Fruit fly (Drosophila melanogaster) whole organism, embryonic: ENCODE results near the gene Jhbp1.

Experiments used
- ATbp ChIP-seq: fragments of 200-800 bp; sonication (Bioruptor generic); optimal IDR thresholded peaks from 2 replicates; lab custom pipeline; 2017; ENCODE audit warnings: missing biosample characterization, mild to moderate bottlenecking, missing genetic modification characterization, missing genetic modification reagents
- BEAF-32 ChIP-seq: fragments of 200-800 bp; sonication (Bioruptor generic); optimal IDR thresholded peaks from 3 replicates; lab custom pipeline; 2017; ENCODE audit warnings: missing biosample characterization, missing genetic modification characterization, mild to moderate bottlenecking, moderate library complexity, missing genetic modification reagents
- Blimp-1 ChIP-seq: fragments of 200-800 bp; sonication (Bioruptor generic); optimal IDR thresholded peaks from 3 replicates; lab custom pipeline; 2018; ENCODE audit warnings: missing biosample characterization, missing genetic modification characterization, mild to moderate bottlenecking, moderate library complexity, missing genetic modification reagents
- CG11093 ChIP-seq: fragments of 200-800 bp; sonication (Bioruptor generic); IDR thresholded peaks from 3 replicates; pipeline ENCODE4 v1.3.6; 2022; ENCODE audit warnings: missing biosample characterization, missing genetic modification characterization
- CG11456 ChIP-seq: fragments of 200-800 bp; sonication (Bioruptor generic); IDR thresholded peaks from 3 replicates; pipeline ENCODE4 v1.3.6; 2022; ENCODE audit warnings: missing biosample characterization, missing genetic modification characterization
- CG12219 ChIP-seq: fragments of 200-800 bp; sonication (Bioruptor generic); optimal IDR thresholded peaks from 3 replicates; lab custom pipeline; 2018; ENCODE audit warnings: missing biosample characterization, mild to moderate bottlenecking, missing genetic modification characterization
- CG12659 ChIP-seq: fragments of 200-800 bp; sonication (Bioruptor generic); optimal IDR thresholded peaks from 3 replicates; lab custom pipeline; 2017; ENCODE audit warnings: mild to moderate bottlenecking, missing biosample characterization, missing genetic modification reagents, missing genetic modification characterization
- CG15479 ChIP-seq: fragments of 200-800 bp; sonication (Bioruptor generic); optimal IDR thresholded peaks from 3 replicates; lab custom pipeline; 2019; ENCODE audit warnings: missing biosample characterization, mild to moderate bottlenecking, missing genetic modification characterization, moderate library complexity
- CG15696 ChIP-seq: fragments of 200-800 bp; sonication (Bioruptor generic); optimal IDR thresholded peaks from 2 replicates; lab custom pipeline; 2019; ENCODE audit warnings: missing biosample characterization, mild to moderate bottlenecking, missing genetic modification characterization, moderate library complexity
- CG1603 ChIP-seq: fragments of 200-800 bp; sonication (Bioruptor generic); optimal IDR thresholded peaks from 2 replicates; lab custom pipeline; 2019; ENCODE audit warnings: missing biosample characterization, mild to moderate bottlenecking, missing genetic modification characterization, moderate library complexity
- CG16863 ChIP-seq: fragments of 200-800 bp; sonication (Bioruptor generic); optimal IDR thresholded peaks from 3 replicates; lab custom pipeline; 2016; ENCODE audit warnings: missing biosample characterization, missing genetic modification characterization
- CG17385 ChIP-seq: fragments of 200-800 bp; sonication (Bioruptor generic); optimal IDR thresholded peaks from 3 replicates; lab custom pipeline; 2018; ENCODE audit warnings: missing biosample characterization, mild to moderate bottlenecking, missing genetic modification characterization
- CG17912 ChIP-seq: fragments of 200-800 bp; sonication (Bioruptor generic); optimal IDR thresholded peaks from 2 replicates; lab custom pipeline; 2018; ENCODE audit warnings: missing biosample characterization, mild to moderate bottlenecking, missing genetic modification characterization
- CG18262 ChIP-seq: fragments of 200-800 bp; optimal IDR thresholded peaks from 3 replicates; lab custom pipeline; 2019; ENCODE audit warnings: missing biosample characterization, mild to moderate bottlenecking, missing genetic modification characterization, moderate library complexity
- CG32767 ChIP-seq: fragments of 200-800 bp; sonication (Bioruptor generic); IDR thresholded peaks from 2 replicates; pipeline ENCODE4 v1.3.6; 2022; ENCODE audit warnings: missing biosample characterization, missing genetic modification characterization
- CG5180 ChIP-seq: fragments of 200-800 bp; sonication (Bioruptor generic); optimal IDR thresholded peaks from 3 replicates; lab custom pipeline; 2017; ENCODE audit warnings: missing biosample characterization, missing genetic modification characterization, mild to moderate bottlenecking, moderate library complexity, missing genetic modification reagents
- CG6813 ChIP-seq: fragments of 200-800 bp; sonication (Bioruptor generic); optimal IDR thresholded peaks from 2 replicates; lab custom pipeline; 2017; ENCODE audit warnings: missing biosample characterization, missing genetic modification characterization, mild to moderate bottlenecking, moderate library complexity, missing genetic modification reagents
- CG7271 ChIP-seq: fragments of 200-800 bp; sonication (Bioruptor generic); optimal IDR thresholded peaks from 2 replicates; lab custom pipeline; 2018; ENCODE audit warnings: missing biosample characterization, mild to moderate bottlenecking, missing genetic modification characterization, moderate library complexity
- CG8478 ChIP-seq: fragments of >200 bp; optimal IDR thresholded peaks from 2 replicates; lab custom pipeline; 2018
- D19A ChIP-seq: fragments of 200-800 bp; optimal IDR thresholded peaks from 3 replicates; lab custom pipeline; 2019; ENCODE audit warnings: missing biosample characterization, mild to moderate bottlenecking, missing genetic modification characterization, moderate library complexity
- Dad ChIP-seq: fragments of 200-800 bp; sonication (Bioruptor generic); optimal IDR thresholded peaks from 3 replicates; lab custom pipeline; 2016; ENCODE audit warnings: missing biosample characterization, missing genetic modification characterization
- Drgx ChIP-seq: fragments of 200-800 bp; sonication (Bioruptor generic); IDR thresholded peaks from 2 replicates; pipeline ENCODE4 v1.3.6; 2022; ENCODE audit warnings: missing biosample characterization, missing genetic modification characterization
- Fer1 ChIP-seq: fragments of 200-800 bp; sonication (Bioruptor generic); optimal IDR thresholded peaks from 2 replicates; lab custom pipeline; 2017; ENCODE audit warnings: missing biosample characterization, mild to moderate bottlenecking, missing genetic modification characterization
- HmgZ ChIP-seq: fragments of 200-800 bp; sonication (Bioruptor generic); optimal IDR thresholded peaks from 2 replicates; lab custom pipeline; 2018; ENCODE audit warnings: missing biosample characterization, mild to moderate bottlenecking, missing genetic modification characterization
- Med ChIP-seq: fragments of 200-800 bp; sonication (Bioruptor generic); peaks from one replicate; lab custom pipeline; 2016; ENCODE audit warnings: missing biosample characterization, missing genetic modification characterization, mild to moderate bottlenecking, inconsistent platforms, moderate library complexity
- Mes4 ChIP-seq: fragments of 200-800 bp; sonication (Bioruptor generic); optimal IDR thresholded peaks from 2 replicates; lab custom pipeline; 2016; ENCODE audit warnings: missing biosample characterization, missing genetic modification characterization
- Mrtf ChIP-seq: fragments of 200-800 bp; sonication (Bioruptor generic); IDR thresholded peaks from 3 replicates; pipeline ENCODE4 v1.3.6; 2022; ENCODE audit warnings: missing biosample characterization, missing genetic modification characterization
- Sin3A ChIP-seq: fragments of >200 bp; optimal IDR thresholded peaks from 2 replicates; lab custom pipeline; 2018
- Usf ChIP-seq: fragments of 200-800 bp; sonication (Bioruptor generic); optimal IDR thresholded peaks from 2 replicates; lab custom pipeline; 2017; ENCODE audit warnings: missing genotype, missing biosample characterization, missing genetic modification characterization
- Xrp1 ChIP-seq: fragments of 200-800 bp; sonication (Bioruptor generic); IDR thresholded peaks from 2 replicates; pipeline ENCODE4 v1.3.6; 2022; ENCODE audit warnings: missing biosample characterization, missing genetic modification characterization
- bab2 ChIP-seq: fragments of 200-800 bp; sonication (Bioruptor generic); optimal IDR thresholded peaks from 2 replicates; lab custom pipeline; 2016; ENCODE audit warnings: missing biosample characterization, missing genetic modification characterization
- bsh ChIP-seq, 2 experiments: fragments of 200-800 bp; sonication (Bioruptor generic); optimal IDR thresholded peaks; 2 replicates each; lab custom pipeline; 2017 to 2018; ENCODE audit warnings: mild to moderate bottlenecking in 2 of 2, missing biosample characterization in 2 of 2, missing genetic modification characterization in 2 of 2, moderate library complexity in 1 of 2
- btn ChIP-seq: fragments of 200-800 bp; sonication (Bioruptor generic); optimal IDR thresholded peaks from 2 replicates; lab custom pipeline; 2016; ENCODE audit warnings: missing biosample characterization, missing genetic modification characterization
- cad ChIP-seq: fragments of >200 bp; optimal IDR thresholded peaks from 2 replicates; lab custom pipeline; 2017; ENCODE audit warnings: missing biosample characterization, missing genetic modification characterization
- chn ChIP-seq: fragments of 200-800 bp; sonication (Bioruptor generic); optimal IDR thresholded peaks from 2 replicates; lab custom pipeline; 2016; ENCODE audit warnings: missing biosample characterization, missing genetic modification characterization
- ci ChIP-seq: fragments of 200-800 bp; sonication (Bioruptor generic); IDR thresholded peaks from 3 replicates; pipeline ENCODE4 v1.3.6; 2022; ENCODE audit warnings: missing biosample characterization, missing genetic modification characterization
- gro ChIP-seq: fragments of 200-800 bp; sonication (Bioruptor generic); optimal IDR thresholded peaks from 2 replicates; lab custom pipeline; 2016; ENCODE audit warnings: missing biosample characterization, missing genetic modification characterization
- kay ChIP-seq: fragments of 200-800 bp; sonication (Bioruptor generic); optimal IDR thresholded peaks from 2 replicates; lab custom pipeline; 2016; ENCODE audit warnings: missing biosample characterization, missing genetic modification characterization
- knrl ChIP-seq: fragments of 200-800 bp; sonication (Bioruptor generic); IDR thresholded peaks from 3 replicates; pipeline ENCODE4 v1.3.6; 2022; ENCODE audit warnings: missing biosample characterization, missing genetic modification characterization; ENCODE audit not compliant: partially characterized antibody
- lilli ChIP-seq: fragments of 200-800 bp; sonication (Bioruptor generic); optimal IDR thresholded peaks from 3 replicates; lab custom pipeline; 2016; ENCODE audit warnings: missing biosample characterization, missing genetic modification characterization
- pb ChIP-seq: fragments of 200-800 bp; sonication (Bioruptor generic); optimal IDR thresholded peaks from 3 replicates; lab custom pipeline; 2016; ENCODE audit warnings: missing biosample characterization, missing genetic modification characterization
- pum ChIP-seq: fragments of 200-800 bp; sonication (Bioruptor generic); optimal IDR thresholded peaks from 2 replicates; lab custom pipeline; 2016; ENCODE audit warnings: missing biosample characterization, missing genetic modification characterization
- sob ChIP-seq: fragments of 200-800 bp; sonication (Bioruptor generic); IDR thresholded peaks from 2 replicates; pipeline ENCODE4 v1.3.6; 2022; ENCODE audit warnings: missing biosample characterization, missing genetic modification characterization
- sr ChIP-seq: fragments of 200-800 bp; sonication (Bioruptor generic); IDR thresholded peaks from 3 replicates; pipeline ENCODE4 v1.3.6; 2022; ENCODE audit warnings: missing biosample characterization, missing genetic modification characterization
- tio ChIP-seq: fragments of 200-800 bp; sonication (Bioruptor generic); optimal IDR thresholded peaks from 2 replicates; lab custom pipeline; 2017; ENCODE audit warnings: missing biosample characterization, missing genetic modification characterization, inconsistent platforms
- tll ChIP-seq, 2 experiments: fragments of 200-800 bp in 1 of 2; fragments of >200 bp in 1 of 2; sonication (Bioruptor generic) in 1 of 2; optimal IDR thresholded peaks; 2 replicates each; lab custom pipeline; 2017 to 2019; ENCODE audit warnings: missing biosample characterization in 2 of 2, missing genetic modification characterization in 2 of 2, mild to moderate bottlenecking in 1 of 2, moderate library complexity in 1 of 2
- tna ChIP-seq: fragments of 200-800 bp; sonication (Bioruptor generic); IDR thresholded peaks from 2 replicates; pipeline ENCODE4 v1.3.6; 2022; ENCODE audit warnings: missing biosample characterization, missing genetic modification characterization; ENCODE audit not compliant: partially characterized antibody
- vfl ChIP-seq: fragments of 200-800 bp; sonication (Bioruptor generic); optimal IDR thresholded peaks from 2 replicates; lab custom pipeline; 2016; ENCODE audit warnings: missing biosample characterization, missing genetic modification characterization
- wek ChIP-seq: fragments of 200-800 bp; sonication (Bioruptor generic); optimal IDR thresholded peaks from 3 replicates; lab custom pipeline; 2018; ENCODE audit warnings: missing biosample characterization, mild to moderate bottlenecking, missing genetic modification characterization, moderate library complexity

Jhbp1 gene

DNA sequence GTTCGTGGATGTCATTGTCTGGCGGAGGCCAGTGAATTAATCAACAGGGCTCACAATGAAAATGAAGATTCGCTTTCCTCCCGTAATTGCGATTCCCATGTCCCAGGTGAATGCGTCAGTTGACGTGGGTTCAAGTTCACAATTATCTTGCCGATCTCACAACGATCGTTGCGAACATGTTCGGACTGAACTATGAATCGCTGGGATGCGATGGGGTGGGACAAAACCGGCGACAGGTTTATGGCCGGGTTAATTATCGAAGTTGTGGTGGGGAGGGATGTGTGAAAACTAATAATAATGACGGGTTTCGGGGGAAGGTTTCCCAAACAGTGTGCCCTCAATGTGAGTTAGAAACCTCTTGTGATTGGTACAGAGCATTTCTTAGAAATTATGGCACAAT lies 5.1 kb upstream of the Jhbp1 start:
- TF ChIP-seq CG15479 (GFP tag; lab: Kevin White, UChicago) (peak; percentile 60), lilli (GFP tag; lab: Kevin White, UChicago) (no peak), CG12659 (GFP tag; lab: Kevin White, UChicago) (no peak), sr (GFP tag; lab: Robert Waterston, UW) (no peak), Sin3A (no peak), pum (GFP tag; lab: Kevin White, UChicago) (no peak), CG8478 (peak; percentile 11), Mrtf (no peak), cad (GFP tag; lab: Kevin White, UChicago) (peak; percentile 59), tll (GFP tag; optimal IDR thresholded peaks at IDR 0.05; lab: Kevin White, UChicago) (peak in 1 of 2 experiments; percentile 5), CG11093 (GFP tag; lab: Robert Waterston, UW) (no peak), pb (GFP tag; lab: Kevin White, UChicago) (no peak), btn (GFP tag; lab: Kevin White, UChicago) (no peak), Usf (GFP tag; lab: Kevin White, UChicago) (no peak), Fer1 (GFP tag; lab: Kevin White, UChicago) (no peak), CG5180 (GFP tag; lab: Kevin White, UChicago) (peak; percentile 81), Dad (GFP tag; lab: Kevin White, UChicago) (no peak)
- TF ChIP-seq, all 482 proteins: peak for 5

DNA sequence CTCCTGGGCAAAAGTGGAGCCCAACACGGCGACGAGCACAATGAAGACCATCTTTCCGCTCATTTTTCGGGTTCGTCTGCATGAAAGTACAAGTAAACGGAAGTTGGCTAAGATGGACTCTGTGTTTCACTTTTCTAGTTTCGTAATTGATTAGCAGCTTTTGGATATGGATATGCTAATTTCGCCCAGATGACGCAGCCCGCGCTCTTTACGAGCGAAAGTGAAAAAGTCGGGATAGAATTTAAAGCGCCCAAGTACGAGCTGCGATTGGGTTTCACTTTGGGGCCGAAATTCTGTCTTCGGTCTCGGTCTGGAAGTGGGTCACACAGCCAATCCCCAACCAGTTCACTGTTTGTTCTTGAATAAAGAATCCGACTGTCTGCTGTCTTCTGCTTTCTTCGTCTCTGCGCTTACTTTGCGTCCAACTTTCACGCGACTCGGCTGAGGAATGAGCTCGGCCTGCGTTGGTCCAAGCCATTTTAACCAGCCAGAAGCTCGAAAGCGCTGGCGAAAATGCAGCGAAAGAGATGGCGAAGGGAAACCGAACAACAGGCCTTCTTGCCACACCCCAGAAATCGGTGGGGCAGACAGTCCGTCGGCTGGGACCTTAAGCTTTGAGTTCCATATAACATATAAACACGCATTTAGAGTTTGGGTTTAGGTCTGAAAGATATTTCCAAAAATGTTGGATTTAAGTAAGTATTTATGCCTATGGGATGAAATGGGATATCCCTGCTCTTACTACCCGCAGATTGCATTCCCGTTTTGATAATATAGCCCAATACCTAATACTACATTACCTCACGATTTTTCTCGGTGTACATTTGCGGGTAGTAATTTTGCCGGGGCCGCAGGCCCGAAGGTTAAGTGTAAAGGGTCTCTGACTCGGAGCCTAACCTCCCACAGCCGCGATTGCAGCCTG lies 4.1 kb upstream of the Jhbp1 start, which contains the start of gene Jhbp2:
TSS of gene Jhbp2 (minus strand) at position 454 of the 922 bp plus-strand sequence.
- no peak for TF ChIP-seq CG17912 (GFP tag; lab: Kevin White, UChicago)
- TF ChIP-seq tio (GFP tag; lab: Kevin White, UChicago): no peak
- no peak for TF ChIP-seq CG6813
- TF ChIP-seq gro (GFP tag; lab: Kevin White, UChicago): no peak
- TF ChIP-seq sob (GFP tag; lab: Robert Waterston, UW): no peak
- TF ChIP-seq bsh (GFP tag; optimal IDR thresholded peaks at IDR 0.05; lab: Kevin White, UChicago): peak in 1 of 2 experiments; percentile 28
- peak; percentile 97 for TF ChIP-seq Blimp-1 (GFP tag; lab: Kevin White, UChicago)
- TF ChIP-seq ci (GFP tag; lab: Robert Waterston, UW): 0 out of 3 replicates have a peak, but pooled peaks have one; percentile 33
- no peak for TF ChIP-seq Drgx
- TF ChIP-seq bab2 (GFP tag; lab: Kevin White, UChicago): no peak
- TF ChIP-seq Xrp1 (GFP tag; lab: Robert Waterston, UW): peak; percentile 12; the same call in 1 of the 2 replicates
- no peak for TF ChIP-seq knrl (GFP tag; lab: Robert Waterston, UW)
- TF ChIP-seq CG32767 (GFP tag; lab: Robert Waterston, UW): no peak
- no peak for TF ChIP-seq Mes4 (GFP tag; lab: Kevin White, UChicago)
- no peak for TF ChIP-seq vfl
- TF ChIP-seq CG1603 (tag; lab: Kevin White, UChicago): peak; percentile 34
- no peak for TF ChIP-seq CG15696 (tag; lab: Kevin White, UChicago)
- TF ChIP-seq kay (GFP tag; lab: Kevin White, UChicago): no peak
- TF ChIP-seq tna (GFP tag; lab: Robert Waterston, UW): no peak
- TF ChIP-seq CG18262 (tag; lab: Kevin White, UChicago): peak; percentile 3
- TF ChIP-seq CG17385 (GFP tag; lab: Kevin White, UChicago): no peak
- no peak for TF ChIP-seq CG7271 (tag; lab: Kevin White, UChicago)
- no peak for TF ChIP-seq CG16863
- no peak for TF ChIP-seq CG11456 (GFP tag; lab: Robert Waterston, UW)
- TF ChIP-seq HmgZ: no peak
- no peak for TF ChIP-seq BEAF-32 (GFP tag; lab: Kevin White, UChicago)
- no peak for TF ChIP-seq D19A (tag; lab: Kevin White, UChicago)
- TF ChIP-seq Med (GFP tag; lab: Kevin White, UChicago): peak; percentile 43
- no peak for TF ChIP-seq wek
- TF ChIP-seq chn (GFP tag; lab: Kevin White, UChicago): no peak
- peak; percentile 21 for TF ChIP-seq ATbp
- no peak for TF ChIP-seq CG12219 (GFP tag; lab: Kevin White, UChicago)
